Worm (Caenorhabditis elegans) whole organism, late embryonic: ENCODE measurements around the gene dsl-6.
"Not testable (repeated sequence)": the region's sequence is repeated elsewhere in the genome, so short reads cannot be mapped to it uniquely, and the experiment has no call there.

Source experiments
- F13H6.1 ChIP-seq: sonication (generic microtip); optimal IDR thresholded peaks from 2 replicates; lab custom pipeline; 2016; ENCODE audit warnings: missing genetic modification characterization, missing compliant biosample characterization
- ahr-1 ChIP-seq: sonication (generic microtip); optimal IDR thresholded peaks from 2 replicates; lab custom pipeline; 2016; ENCODE audit warnings: missing genetic modification characterization, missing compliant biosample characterization
- ama-1 ChIP-seq: fragments of 150-350 bp; optimal IDR thresholded peaks from 2 replicates; lab custom pipeline; 2014
- ceh-18 ChIP-seq: sonication (generic microtip); optimal IDR thresholded peaks from 2 replicates; lab custom pipeline; 2016; ENCODE audit warnings: missing genetic modification characterization, missing compliant biosample characterization
- ceh-2 ChIP-seq: sonication (generic microtip); optimal IDR thresholded peaks from 2 replicates; lab custom pipeline; 2016; ENCODE audit warnings: missing genotype, missing genetic modification characterization, missing compliant biosample characterization
- ceh-31 ChIP-seq: sonication (generic microtip); optimal IDR thresholded peaks from 2 replicates; lab custom pipeline; 2016; ENCODE audit warnings: missing genetic modification characterization, missing compliant biosample characterization
- ceh-34 ChIP-seq: sonication (generic microtip); optimal IDR thresholded peaks from 2 replicates; lab custom pipeline; 2016; ENCODE audit warnings: mild to moderate bottlenecking, missing genetic modification characterization, missing compliant biosample characterization
- ceh-48 ChIP-seq: sonication (generic microtip); optimal IDR thresholded peaks from 2 replicates; lab custom pipeline; 2016; ENCODE audit warnings: missing genetic modification characterization, inconsistent platforms, missing compliant biosample characterization
- che-1 ChIP-seq: sonication (generic microtip); optimal IDR thresholded peaks from 2 replicates; lab custom pipeline; 2016; ENCODE audit warnings: mild to moderate bottlenecking, missing genetic modification characterization, missing compliant biosample characterization
- elt-2 ChIP-seq: sonication (generic microtip); optimal IDR thresholded peaks from 2 replicates; lab custom pipeline; 2016; ENCODE audit warnings: missing genetic modification reagents, missing genetic modification characterization, missing compliant biosample characterization
- ets-4 ChIP-seq: sonication (generic microtip); optimal IDR thresholded peaks from 2 replicates; lab custom pipeline; 2016; ENCODE audit warnings: missing genetic modification characterization, missing compliant biosample characterization
- fax-1 ChIP-seq: sonication (generic microtip); optimal IDR thresholded peaks from 2 replicates; lab custom pipeline; 2016; ENCODE audit warnings: missing genotype, missing genetic modification characterization, missing compliant biosample characterization
- hlh-15 ChIP-seq: sonication (generic microtip); optimal IDR thresholded peaks from 2 replicates; lab custom pipeline; 2016; ENCODE audit warnings: missing genetic modification characterization, missing compliant biosample characterization
- nfya-1 ChIP-seq: sonication (generic microtip); optimal IDR thresholded peaks from 2 replicates; lab custom pipeline; 2017; ENCODE audit warnings: missing genetic modification characterization, mild to moderate bottlenecking, missing compliant biosample characterization, antibody characterized with exemption, moderate library complexity
- nhr-11 ChIP-seq: fragments of 150-350 bp; optimal IDR thresholded peaks from 2 replicates; lab custom pipeline; 2014; ENCODE audit warnings: missing biosample characterization, missing genetic modification characterization
- npax-4 ChIP-seq: sonication (generic microtip); optimal IDR thresholded peaks from 2 replicates; lab custom pipeline; 2016; ENCODE audit warnings: missing genetic modification characterization, missing compliant biosample characterization
- pha-2 ChIP-seq: sonication (generic microtip); optimal IDR thresholded peaks from 2 replicates; lab custom pipeline; 2017; ENCODE audit warnings: mild to moderate bottlenecking, missing genetic modification characterization, missing compliant biosample characterization
- pha-4 ChIP-seq: fragments of 150-350 bp; optimal IDR thresholded peaks from 2 replicates; lab custom pipeline; 2018; ENCODE audit warnings: missing biosample characterization, missing genetic modification reagents, missing genetic modification characterization
- pqm-1 ChIP-seq: sonication (generic microtip); optimal IDR thresholded peaks from 2 replicates; lab custom pipeline; 2016; ENCODE audit warnings: missing genetic modification characterization, missing compliant biosample characterization
- pros-1 ChIP-seq: fragments of 150-350 bp; optimal IDR thresholded peaks from 2 replicates; lab custom pipeline; 2014; ENCODE audit warnings: missing biosample characterization, missing genetic modification reagents, missing genetic modification characterization
- ref-2 ChIP-seq: sonication (generic microtip); optimal IDR thresholded peaks from 2 replicates; lab custom pipeline; 2016; ENCODE audit warnings: missing genetic modification characterization, missing compliant biosample characterization
- sdc-2 ChIP-seq: sonication (generic microtip); optimal IDR thresholded peaks from 2 replicates; lab custom pipeline; 2016; ENCODE audit warnings: missing genotype, missing genetic modification characterization, missing compliant biosample characterization
- sox-2 ChIP-seq: fragments of 200-800 bp; sonication (Bioruptor generic); IDR thresholded peaks from 2 replicates; pipeline ENCODE4 v1.3.6; 2022; ENCODE audit warnings: missing genetic modification reagents, missing genetic modification characterization, missing compliant biosample characterization
- syd-9 ChIP-seq: sonication (generic microtip); optimal IDR thresholded peaks from 2 replicates; lab custom pipeline; 2016; ENCODE audit warnings: mild to moderate bottlenecking, missing genetic modification characterization, moderate library complexity, missing compliant biosample characterization
- tbx-2 ChIP-seq: sonication (generic microtip); optimal IDR thresholded peaks from 2 replicates; lab custom pipeline; 2016; ENCODE audit warnings: missing genetic modification characterization, missing compliant biosample characterization
- tbx-7 ChIP-seq: sonication (generic microtip); optimal IDR thresholded peaks from 2 replicates; lab custom pipeline; 2016; ENCODE audit warnings: missing genotype, missing genetic modification characterization, missing compliant biosample characterization
- ttx-3 ChIP-seq: sonication (generic microtip); optimal IDR thresholded peaks from 2 replicates; lab custom pipeline; 2016; ENCODE audit warnings: missing genetic modification reagents, missing genetic modification characterization, missing compliant biosample characterization
- unc-3 ChIP-seq, 2 experiments: fragments of 200-800 bp in 1 of 2; sonication (Bioruptor generic) in 1 of 2; sonication (generic microtip) in 1 of 2; conservative IDR thresholded peaks in 1 of 2; optimal IDR thresholded peaks in 1 of 2; 2 replicates each; pipeline versions ENCODE4 v1.3.6 to Lab custom; 2016 to 2022; ENCODE audit warnings: missing compliant biosample characterization in 2 of 2, missing genetic modification characterization in 2 of 2, missing genetic modification reagents in 1 of 2
- unc-42 ChIP-seq: sonication (generic microtip); optimal IDR thresholded peaks from 2 replicates; lab custom pipeline; 2016; ENCODE audit warnings: missing genotype, missing genetic modification characterization, missing compliant biosample characterization
- unc-55 ChIP-seq: sonication (generic microtip); optimal IDR thresholded peaks from 2 replicates; lab custom pipeline; 2017; ENCODE audit warnings: missing biosample characterization, missing genetic modification reagents, missing genetic modification characterization
- unc-86 ChIP-seq: sonication (generic microtip); optimal IDR thresholded peaks from 2 replicates; lab custom pipeline; 2016; ENCODE audit warnings: missing genetic modification characterization, missing compliant biosample characterization

Gene dsl-6

ce11 chrIV:11398267-11398825 lies at the start of gene dsl-6:
Gene dsl-6, minus strand, starts transcription at chrIV:11398317.
- TF ChIP-seq ceh-34 (tag; lab: Kevin White, UChicago); pros-1 (tag; lab: Kevin White, UChicago); unc-55: not testable (repeated sequence)
- TF ChIP-seq, all 69 proteins: peak for 0; not testable (repeated sequence) for 69

- no peak for TF ChIP-seq pha-2 (tag; lab: Kevin White, UChicago)
- TF ChIP-seq, all 69 proteins: peak for 0
Observed at ce11 chrIV:11438255-11438654, 40.1 kb upstream of the dsl-6 start.

ce11 chrIV:11435761-11436160 lies 37.6 kb upstream of the dsl-6 start:
- TF ChIP-seq ceh-48 (tag; lab: Kevin White, UChicago), result no peak
- TF ChIP-seq che-1 (tag; lab: Kevin White, UChicago), result no peak
- no peak for TF ChIP-seq fax-1 (tag; lab: Kevin White, UChicago)
- no peak for TF ChIP-seq unc-3 (GFP tag; conservative IDR thresholded peaks at IDR 0.05; lab: Robert Waterston, UW)
- TF ChIP-seq unc-3 (tag; optimal IDR thresholded peaks at IDR 0.05; lab: Kevin White, UChicago), result no peak
- TF ChIP-seq syd-9, result no peak
- no peak for TF ChIP-seq pqm-1
- TF ChIP-seq elt-2 (tag; lab: Kevin White, UChicago), result no peak
- no peak for TF ChIP-seq tbx-2
- TF ChIP-seq unc-42 (tag; lab: Kevin White, UChicago), result no peak
- no peak for TF ChIP-seq npax-4
- no peak for TF ChIP-seq tbx-7 (tag; lab: Kevin White, UChicago)
- TF ChIP-seq ceh-2, result no peak
- no peak for TF ChIP-seq ets-4 (tag; lab: Kevin White, UChicago)
- no peak for TF ChIP-seq sox-2 (GFP tag; lab: Robert Waterston, UW)
- no peak for TF ChIP-seq F13H6.1
- TF ChIP-seq ama-1 (lab: Kevin White, UChicago), result no peak
- TF ChIP-seq ttx-3 (tag; lab: Kevin White, UChicago), result no peak
- TF ChIP-seq unc-86, result no peak

ce11 chrIV:11434575-11434974 lies 36.5 kb upstream of the dsl-6 start:
- TF ChIP-seq ceh-18 (tag; lab: Kevin White, UChicago), result no peak

- TF ChIP-seq fax-1 (tag; lab: Kevin White, UChicago) (no peak), nhr-11 (no peak), unc-42 (tag; lab: Kevin White, UChicago) (peak; percentile 41), nfya-1 (peak; percentile 45), elt-2 (tag; lab: Kevin White, UChicago) (no peak), ahr-1 (tag; lab: Kevin White, UChicago) (no peak), pha-4 (tag; lab: Kevin White, UChicago) (no peak), ceh-31 (tag; lab: Kevin White, UChicago) (peak; percentile 22), pros-1 (tag; lab: Kevin White, UChicago) (no peak), tbx-2 (peak; percentile 58), ceh-48 (tag; lab: Kevin White, UChicago) (peak; percentile 33), hlh-15 (no peak), F13H6.1 (no peak), ceh-18 (tag; lab: Kevin White, UChicago) (peak; percentile 51)
Observed at ce11 chrIV:11433709-11434108, 35.6 kb upstream of the dsl-6 start.

- TF ChIP-seq ama-1 (lab: Kevin White, UChicago) (no peak), sdc-2 (tag; lab: Kevin White, UChicago) (no peak), tbx-2 (no peak), unc-42 (tag; lab: Kevin White, UChicago) (peak; percentile 90), ref-2 (tag; lab: Kevin White, UChicago) (no peak)
Observed at ce11 chrIV:11431448-11431847, 33.3 kb upstream of the dsl-6 start.
